Worm (Caenorhabditis elegans): ENCODE measurements around the gene R01H2.7.
A peak's percentile ranks its signal among the peaks of the same experiment; 100 is the strongest.

ce11 chrIII:6989900-6990299, 55.6 kb downstream of the R01H2.7 start, which contains the start of gene prk-1:
- TF ChIP-seq pqm-1 (tag; optimal IDR thresholded peaks at IDR 0.05) (no peak), snu-23 (GFP tag; optimal IDR thresholded peaks at IDR 0.05) (peak; percentile 22)

Measured in whole organism, L1 larva.